Worm (Caenorhabditis elegans): ENCODE results near the gene dep-1.
A peak's percentile ranks its signal among the peaks of the same experiment; 100 is the strongest.

DNA sequence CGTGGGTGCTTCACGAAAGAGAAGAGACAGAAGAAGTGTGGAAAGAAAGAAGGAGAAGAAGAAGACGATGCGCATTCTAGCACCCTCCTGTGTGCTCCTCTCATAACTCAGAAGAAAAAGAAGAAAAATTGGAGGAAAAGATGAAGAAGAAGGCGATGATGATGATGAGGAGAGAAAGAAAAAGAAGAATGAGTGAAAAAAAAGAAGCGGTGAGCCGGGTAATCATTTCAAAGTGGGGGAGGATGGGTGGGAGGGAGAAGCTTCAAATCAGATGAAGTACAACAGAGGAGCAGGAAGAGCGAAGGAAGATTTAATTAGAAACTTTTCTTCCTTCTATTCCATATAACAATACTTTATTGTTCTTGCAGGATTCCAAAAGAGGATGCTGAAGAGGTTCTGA lies 8.9 kb downstream of the dep-1 start:
- TF ChIP-seq unc-39 (tag; optimal IDR thresholded peaks at IDR 0.05) (no peak), nhr-12 (tag; optimal IDR thresholded peaks at IDR 0.05) (no peak), ces-1 (GFP tag; optimal IDR thresholded peaks at IDR 0.05) (peak; percentile 70), M03D4.4 (tag; optimal IDR thresholded peaks at IDR 0.05) (no peak), pha-4 (tag; optimal IDR thresholded peaks at IDR 0.05) (no peak), elt-1 (tag; optimal IDR thresholded peaks at IDR 0.05; ENCODE audit: borderline replicate concordance, insufficient read depth) (no peak), mab-5 (tag; optimal IDR thresholded peaks at IDR 0.05) (no peak), mls-2 (tag; optimal IDR thresholded peaks at IDR 0.05) (peak; percentile 7), mep-1 (tag; optimal IDR thresholded peaks at IDR 0.05) (no peak), nhr-28 (tag; optimal IDR thresholded peaks at IDR 0.05) (no peak), unc-62 (GFP tag; optimal IDR thresholded peaks at IDR 0.05) (no peak), blmp-1 (tag; optimal IDR thresholded peaks at IDR 0.05) (no peak)

Measured in whole organism, mixed stage, embryonic.